Worm (Caenorhabditis elegans): Measurements from ENCODE around the gene F21D9.1.
"Not testable (repeated sequence)": the region's sequence is repeated elsewhere in the genome, so short reads cannot be mapped to it uniquely, and the experiment has no call there.

Gene F21D9.1

DNA sequence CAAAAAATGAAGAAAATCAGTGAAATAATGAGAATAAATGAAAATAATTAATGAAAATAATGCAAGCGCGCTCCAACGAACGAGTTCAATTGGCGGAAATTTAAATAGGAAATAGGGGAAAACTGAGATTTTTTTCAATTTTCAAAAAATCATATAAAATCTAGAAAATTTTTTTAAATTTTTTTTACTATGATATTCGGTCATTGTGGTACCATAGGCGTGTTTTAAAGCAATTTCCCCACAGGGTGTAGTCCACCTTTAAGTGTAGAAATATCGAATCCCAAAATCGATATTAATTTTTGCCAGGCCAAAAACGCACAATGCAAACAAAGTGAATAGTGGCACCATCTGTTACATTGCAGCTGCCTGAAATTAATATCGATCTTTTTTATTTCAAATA lies at the start of gene F21D9.1:
TSS of gene F21D9.1 (plus strand) at position 301 of the 400 bp plus-strand sequence.
- not testable (repeated sequence) for TF ChIP-seq unc-62 (GFP tag; optimal IDR thresholded peaks at IDR 0.05)

DNA sequence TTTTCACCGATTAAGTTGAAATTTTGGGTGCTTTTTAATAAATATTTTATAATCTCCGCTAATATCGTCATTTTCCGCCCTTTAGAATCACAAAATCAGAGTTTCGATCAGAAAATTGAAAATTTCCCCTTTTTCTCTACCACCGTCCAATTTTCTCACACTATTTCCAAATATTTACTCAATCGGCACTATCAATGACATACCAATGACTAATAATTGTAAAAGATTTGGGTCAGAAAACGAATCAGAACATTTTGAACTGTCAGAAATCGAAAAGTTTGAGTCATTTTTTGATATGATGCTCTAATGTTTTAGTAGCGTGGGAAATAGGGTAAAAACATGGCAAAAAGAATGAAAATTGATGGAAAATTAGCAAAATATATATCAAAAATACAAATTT lies 47.1 kb upstream of the F21D9.1 start, which contains the start of gene srr-2:
TSS of gene srr-2 (minus strand) at position 73 of the 400 bp plus-strand sequence.
- no peak for TF ChIP-seq unc-62 (GFP tag; optimal IDR thresholded peaks at IDR 0.05)

DNA sequence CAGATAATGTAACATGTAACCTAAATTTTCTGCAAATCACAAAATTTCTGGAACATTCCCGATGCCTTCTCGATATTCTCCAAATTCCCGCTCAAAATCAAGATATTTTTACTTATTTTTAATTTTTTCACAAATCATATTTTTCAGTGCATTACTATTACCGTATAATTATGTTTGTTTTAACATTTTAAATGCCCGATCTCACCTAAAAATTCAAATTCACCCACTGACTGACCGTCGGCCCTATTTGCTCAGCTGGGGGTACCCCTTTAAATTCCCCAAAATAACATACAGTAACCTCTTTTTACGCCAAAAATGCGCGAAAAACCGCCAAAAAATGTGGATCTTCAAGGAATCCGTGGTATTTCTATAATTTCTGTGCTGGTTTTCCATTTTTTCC lies 46.6 kb upstream of the F21D9.1 start, which contains the start of gene oac-49:
TSS of gene oac-49 (plus strand) at position 301 of the 400 bp plus-strand sequence.
- no peak for TF ChIP-seq unc-62 (GFP tag; optimal IDR thresholded peaks at IDR 0.05)

DNA sequence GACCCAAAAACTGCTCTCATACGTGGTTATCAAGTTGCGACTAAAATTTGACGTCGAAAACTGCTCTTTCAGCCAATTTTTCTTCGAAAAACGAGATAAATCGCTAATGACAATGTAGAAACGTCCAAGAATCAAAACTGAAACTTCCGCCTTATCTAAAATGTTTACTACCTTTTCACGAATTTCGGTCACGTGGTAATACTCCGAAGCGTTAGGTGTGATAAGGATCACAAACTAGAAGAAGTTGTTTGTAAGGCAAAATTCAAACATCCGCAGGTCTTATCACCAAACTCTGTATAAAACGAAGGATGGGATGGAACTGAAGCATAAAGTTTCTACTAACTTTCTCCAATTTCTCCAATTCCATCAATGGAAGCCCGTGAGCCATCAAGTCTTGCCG lies 33.8 kb upstream of the F21D9.1 start, which contains the start of gene sqst-3:
TSS of gene sqst-3 (plus strand) at position 370 of the 400 bp plus-strand sequence.
- no peak for TF ChIP-seq unc-62 (GFP tag; optimal IDR thresholded peaks at IDR 0.05)

DNA sequence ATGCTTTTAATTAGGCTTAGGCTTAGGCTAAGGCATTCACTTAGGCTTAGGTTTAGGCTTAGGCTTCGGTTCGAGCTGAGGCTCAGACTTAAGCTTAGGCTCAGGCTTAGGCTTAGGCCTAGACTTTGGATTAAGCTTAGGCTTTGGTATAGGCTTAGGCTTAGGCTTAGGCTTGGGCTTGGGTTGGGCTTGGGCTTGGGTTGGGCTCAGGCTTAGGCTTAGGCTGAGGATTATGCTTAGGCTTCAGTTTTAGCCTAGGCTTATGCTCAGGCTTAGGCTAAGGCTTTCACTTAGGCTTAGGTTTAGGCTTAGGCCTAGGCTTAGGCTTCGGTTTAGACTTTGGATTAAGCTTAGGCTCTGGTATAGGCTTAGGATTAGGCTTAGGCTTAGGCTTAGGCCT lies 33.1 kb upstream of the F21D9.1 start:
- no peak for TF ChIP-seq unc-62 (GFP tag; optimal IDR thresholded peaks at IDR 0.05)

DNA sequence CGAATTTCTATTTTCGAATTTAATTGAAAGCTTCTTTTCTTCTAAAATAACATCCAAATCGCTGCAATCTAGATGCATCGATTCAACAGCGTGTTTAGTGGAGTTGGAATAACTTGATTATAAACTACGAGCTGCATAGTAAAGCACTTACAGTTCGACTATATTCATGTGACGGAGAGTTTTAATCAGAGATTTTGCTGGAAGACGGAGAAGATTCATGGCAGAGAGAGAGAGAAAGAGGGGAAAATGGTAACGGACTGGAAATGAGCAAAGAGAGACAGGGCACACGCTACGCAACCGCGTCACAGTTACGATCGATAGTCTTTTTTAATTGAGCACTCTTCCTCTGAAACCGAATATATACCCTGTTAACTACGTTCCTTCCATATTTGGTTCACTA lies 30.8 kb upstream of the F21D9.1 start, which contains the start of gene fbxb-116:
TSS of gene fbxb-116 (plus strand) at position 301 of the 400 bp plus-strand sequence.
- no peak for TF ChIP-seq unc-62 (GFP tag; optimal IDR thresholded peaks at IDR 0.05)

DNA sequence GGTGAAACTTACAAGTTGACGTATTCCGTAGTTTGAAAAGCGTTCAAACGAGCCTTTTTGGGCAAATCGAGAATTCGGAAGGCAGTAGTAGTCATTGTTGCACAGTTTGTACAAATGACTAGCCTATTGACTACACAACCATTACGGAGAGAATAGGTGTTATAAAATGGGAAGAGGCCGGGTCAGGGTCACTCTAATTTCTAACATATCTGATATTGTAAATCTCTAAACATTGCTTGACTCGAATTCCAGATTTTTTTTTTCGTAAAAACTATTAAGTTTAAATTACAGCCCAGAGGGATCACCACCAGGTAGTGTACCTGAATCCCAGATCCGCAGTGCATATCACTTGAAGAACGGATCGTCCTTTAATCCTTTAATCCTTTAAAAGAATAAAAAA lies 27.0 kb upstream of the F21D9.1 start, which contains the start of gene fbxb-2:
TSS of gene fbxb-2 (minus strand) at position 101 of the 400 bp plus-strand sequence.
- TF ChIP-seq unc-62 (GFP tag; optimal IDR thresholded peaks at IDR 0.05), result no peak

DNA sequence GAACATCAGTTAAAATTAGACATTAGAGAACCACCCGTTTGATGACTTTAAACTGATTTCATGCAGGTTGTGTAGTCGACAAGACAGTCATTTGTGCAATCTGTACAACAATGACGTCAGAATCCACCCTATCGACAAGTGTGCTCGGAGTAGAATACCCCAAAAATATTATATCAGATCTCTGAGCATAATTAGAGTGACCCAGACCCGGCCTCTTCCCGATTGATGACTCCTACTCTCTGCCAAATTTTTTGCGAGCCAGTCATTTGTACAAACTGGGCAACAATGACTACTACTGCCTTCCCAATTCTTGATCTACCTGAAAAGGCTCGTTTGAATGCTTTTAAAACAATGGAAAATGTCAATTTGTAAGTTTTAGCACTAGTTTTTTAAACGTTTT lies 24.1 kb upstream of the F21D9.1 start, which contains the start of the genes fbxb-115 and fbxb-1:
TSS of gene fbxb-115 (minus strand) at position 101 of the 400 bp plus-strand sequence.
TSS of gene fbxb-1 (plus strand) at position 226 of the 400 bp plus-strand sequence.
- no peak for TF ChIP-seq unc-62 (GFP tag; optimal IDR thresholded peaks at IDR 0.05)

DNA sequence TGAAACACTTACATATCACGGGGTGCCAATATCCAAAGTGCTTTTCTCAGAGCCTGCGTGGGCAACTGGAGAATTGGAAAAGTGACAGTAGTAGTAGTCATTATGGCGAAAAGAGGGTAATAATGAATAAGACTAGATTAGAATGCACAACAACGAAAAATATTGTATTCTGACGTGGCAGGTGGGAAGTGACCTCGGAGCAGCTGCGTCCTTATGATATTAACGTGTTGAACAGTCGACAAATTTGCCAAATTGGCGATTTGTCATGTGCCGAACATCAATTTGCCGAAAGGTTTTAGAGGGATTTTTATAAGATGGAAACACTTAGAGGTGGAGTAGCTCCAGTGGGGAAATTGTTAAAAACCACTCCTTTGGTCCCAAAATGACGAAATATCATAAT lies 13.3 kb upstream of the F21D9.1 start, which contains the start of gene str-81:
TSS of gene str-81 (minus strand) at position 101 of the 400 bp plus-strand sequence.
- no peak for TF ChIP-seq unc-62 (GFP tag; optimal IDR thresholded peaks at IDR 0.05)

DNA sequence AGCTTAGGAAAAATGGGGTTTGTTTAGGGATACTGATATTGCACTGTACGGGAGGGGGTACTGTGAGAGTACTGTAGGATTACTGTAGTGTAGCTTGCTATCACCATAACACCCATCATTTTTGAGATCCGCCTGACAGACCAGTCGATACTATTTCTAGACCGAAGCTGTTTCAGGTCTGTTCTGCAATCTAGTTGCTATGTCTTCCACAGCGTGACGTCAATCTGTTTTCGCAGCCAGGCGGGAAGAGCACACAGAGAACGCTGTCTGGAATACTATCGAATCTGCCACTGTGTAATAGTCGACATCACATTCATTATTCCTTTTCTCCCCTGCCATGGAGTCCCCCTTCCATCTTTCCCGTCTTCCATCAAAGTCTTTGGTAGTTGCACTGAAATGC lies 12.4 kb upstream of the F21D9.1 start, which contains the start of gene F21D9.11:
TSS of gene F21D9.11 (plus strand) at position 301 of the 400 bp plus-strand sequence.
- no peak for TF ChIP-seq unc-62 (GFP tag; optimal IDR thresholded peaks at IDR 0.05)

DNA sequence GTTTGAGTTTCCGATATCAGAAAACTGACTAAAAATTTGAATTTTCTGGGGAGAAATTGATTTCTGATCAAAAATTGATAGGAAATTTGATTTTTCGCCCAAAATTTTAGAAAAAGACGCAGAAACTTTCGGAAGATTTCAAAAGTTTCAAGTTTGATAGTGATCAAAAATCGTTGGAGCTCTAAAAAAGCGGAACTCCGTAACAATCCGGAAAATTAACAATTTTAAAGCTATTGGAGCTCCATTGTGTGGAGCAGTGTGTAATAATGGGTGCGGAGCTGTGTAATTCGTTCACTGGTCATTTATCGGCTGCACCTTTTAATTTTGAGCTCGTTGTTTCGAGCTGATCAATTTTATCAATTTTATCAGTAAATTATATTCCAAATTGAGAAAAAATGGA lies 10.7 kb upstream of the F21D9.1 start, which contains the start of gene F21D9.4:
TSS of gene F21D9.4 (plus strand) at position 301 of the 400 bp plus-strand sequence.
- TF ChIP-seq unc-62 (GFP tag; optimal IDR thresholded peaks at IDR 0.05), result no peak

DNA sequence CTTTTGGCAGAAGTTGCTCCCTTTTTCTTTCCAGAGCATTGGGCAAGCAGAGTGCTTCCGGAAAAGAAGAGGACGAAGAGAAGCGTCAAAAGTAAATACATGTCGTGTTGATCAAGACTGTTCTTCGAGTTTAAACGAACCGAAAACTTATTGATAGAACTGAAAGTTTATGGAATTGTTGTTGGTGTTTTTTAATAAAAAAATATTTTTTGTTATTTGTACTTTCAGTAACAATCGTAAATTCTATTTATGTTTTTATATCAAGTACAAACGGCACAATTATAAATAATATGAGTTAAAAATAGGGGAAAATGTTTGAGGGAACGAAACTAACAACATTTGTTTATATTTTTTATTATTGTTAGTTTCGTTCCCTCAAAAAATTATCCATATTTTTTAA lies 6.6 kb upstream of the F21D9.1 start, which contains the start of gene F21D9.3:
TSS of gene F21D9.3 (minus strand) at position 101 of the 400 bp plus-strand sequence.
- TF ChIP-seq unc-62 (GFP tag; optimal IDR thresholded peaks at IDR 0.05), result no peak

DNA sequence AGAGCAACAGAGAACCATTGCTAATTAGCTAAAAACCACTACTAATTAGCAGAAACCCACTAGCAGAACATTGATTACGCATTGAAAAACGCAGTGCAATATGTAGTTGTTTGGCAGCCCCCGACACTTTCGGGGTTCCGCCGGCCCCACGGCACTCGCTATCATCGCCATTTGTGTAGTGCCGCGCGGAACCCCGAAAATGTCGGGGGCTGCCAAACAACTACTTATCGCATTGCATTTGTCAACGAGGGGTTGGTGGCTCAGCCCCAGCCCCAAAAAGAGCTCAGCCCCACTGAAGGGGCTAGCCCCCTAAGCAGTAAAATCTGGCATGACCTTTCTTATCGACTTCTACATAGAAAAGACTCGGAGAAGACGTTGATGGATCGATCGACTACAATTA lies 4.8 kb upstream of the F21D9.1 start:
- no peak for TF ChIP-seq unc-62 (GFP tag; optimal IDR thresholded peaks at IDR 0.05)

DNA sequence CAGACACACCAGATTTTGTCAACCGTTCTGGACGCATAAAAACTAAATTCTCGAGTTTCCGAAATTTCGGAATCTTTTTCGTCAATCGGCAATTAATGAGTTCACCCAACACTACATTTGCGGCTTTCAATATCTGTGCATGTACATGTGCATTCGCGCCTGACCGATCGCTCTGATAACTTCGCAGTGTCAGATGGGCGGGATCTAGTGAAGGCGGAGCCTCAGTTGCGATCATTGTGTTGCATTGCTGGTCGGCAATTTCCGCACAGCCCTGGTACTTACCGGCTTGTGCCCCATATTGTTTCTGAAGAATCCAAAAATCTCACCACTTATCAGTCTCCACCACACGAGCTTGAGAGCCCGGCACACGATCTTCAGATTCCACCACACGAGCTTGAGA lies 3.6 kb upstream of the F21D9.1 start:
- TF ChIP-seq unc-62 (GFP tag; optimal IDR thresholded peaks at IDR 0.05), result no peak

DNA sequence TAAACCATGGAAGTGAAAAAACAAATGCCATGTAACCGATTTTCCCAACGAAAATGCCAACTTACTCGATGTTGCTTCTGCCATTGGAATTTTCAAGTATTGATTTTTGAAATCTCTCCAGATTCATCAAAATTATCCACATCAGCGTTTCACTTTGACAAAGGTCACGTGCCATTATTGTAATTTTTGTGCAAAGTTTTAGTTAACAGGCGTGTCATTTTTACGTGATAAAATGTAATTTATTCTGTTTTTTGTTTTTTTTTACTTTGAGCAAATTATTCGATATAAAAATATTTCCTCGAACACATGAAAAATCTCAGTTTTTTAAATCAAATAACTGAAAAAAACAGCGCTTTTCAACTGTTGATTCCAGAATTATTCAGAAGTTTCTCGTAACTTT lies 1.9 kb upstream of the F21D9.1 start, which contains the start of gene F21D9.2:
TSS of gene F21D9.2 (minus strand) at position 101 of the 400 bp plus-strand sequence.
- TF ChIP-seq unc-62 (GFP tag; optimal IDR thresholded peaks at IDR 0.05), result no peak

DNA sequence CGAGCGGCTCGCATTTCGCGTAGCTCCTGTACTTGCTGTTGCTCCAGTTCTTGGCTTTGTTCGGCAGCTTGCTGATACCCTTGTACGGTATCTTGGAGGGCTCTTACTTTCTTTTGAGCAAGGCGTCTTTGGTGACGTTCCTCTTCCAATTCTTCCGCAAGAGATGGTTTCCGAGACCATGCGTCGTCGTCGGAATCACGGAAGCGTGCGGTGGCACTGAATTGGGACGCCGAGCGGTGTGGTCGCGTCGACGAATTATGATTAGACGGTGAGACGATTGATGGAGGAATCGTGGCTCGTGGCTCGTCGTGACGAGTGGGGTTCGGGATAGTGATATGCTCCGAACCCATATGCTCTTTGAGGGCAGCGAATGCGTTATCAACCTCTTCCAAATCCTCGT lies 12.1 kb downstream of the F21D9.1 start:
- no peak for TF ChIP-seq unc-62 (GFP tag; optimal IDR thresholded peaks at IDR 0.05)

DNA sequence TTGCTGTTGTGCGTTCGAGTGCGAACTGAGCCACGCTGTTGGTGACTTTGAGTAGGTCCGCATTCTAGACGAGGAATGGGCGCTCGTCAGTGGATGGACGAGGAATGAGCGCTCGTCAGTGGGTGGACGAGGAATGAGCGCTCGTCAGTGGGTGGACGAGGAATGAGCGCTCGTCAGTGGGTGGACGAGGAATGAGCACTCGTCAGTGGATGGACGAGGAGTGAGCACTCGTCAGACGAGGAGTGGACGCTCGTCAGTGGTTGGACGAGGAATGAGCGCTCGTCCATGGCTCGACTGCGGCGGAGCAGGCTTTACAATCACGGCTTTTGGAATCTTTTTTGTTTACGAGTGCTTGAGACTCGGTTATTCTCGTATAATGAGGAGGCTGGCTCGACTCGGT lies 14.2 kb downstream of the F21D9.1 start:
- TF ChIP-seq unc-62 (GFP tag; optimal IDR thresholded peaks at IDR 0.05), result no peak
